In genomic region chr3R:4397403-4398079, dm6 we compare ENCODE assay signal across 1 fruit fly cellular context.
A peak's percentile ranks its signal among the peaks of the same experiment; 100 is the strongest.
TF ChIP-seq lines count a peak whose summit lies in the region.

TSS of gene CG9855 (minus strand) at chr3R:4397875.

TF ChIP-seq in whole organism, embryonic, 481 proteins besides CTCF, POLR2A, EP300 and RAD21 (continued from another document):
- peak; percentile 86 for TF ChIP-seq CG9797 (GFP tag; optimal IDR thresholded peaks at IDR 0.05; lab: Kevin White, UChicago)
- TF ChIP-seq CG2712 (tag; optimal IDR thresholded peaks at IDR 0.05; lab: Kevin White, UChicago): peak; percentile 32
- TF ChIP-seq CG3995 (GFP tag; optimal IDR thresholded peaks at IDR 0.05; lab: Kevin White, UChicago): peak; percentile 85
- peak; percentile 8 for TF ChIP-seq nerfin-1 (tag; optimal IDR thresholded peaks at IDR 0.05; lab: Kevin White, UChicago)
- peak; percentile 43 for TF ChIP-seq Dp (GFP tag; optimal IDR thresholded peaks at IDR 0.05; lab: Kevin White, UChicago)
- TF ChIP-seq Kr (GFP tag; optimal IDR thresholded peaks at IDR 0.05; lab: Kevin White, UChicago): no peak
- TF ChIP-seq CG3847 (GFP tag; IDR thresholded peaks at IDR 0.05; lab: Robert Waterston, UW): peak; percentile 16; the same call in 1 of the 2 replicates
- peak; percentile 24 for TF ChIP-seq CG8290 (GFP tag; optimal IDR thresholded peaks at IDR 0.05; lab: Kevin White, UChicago)
- peak in 1 of 2 experiments; percentile 20 for TF ChIP-seq CG8290 (tag; optimal IDR thresholded peaks at IDR 0.05; lab: Kevin White, UChicago)
- peak; percentile 17 for TF ChIP-seq Hmr (GFP tag; optimal IDR thresholded peaks at IDR 0.05; lab: Kevin White, UChicago)
- peak; percentile 63 for TF ChIP-seq CG1603 (tag; optimal IDR thresholded peaks at IDR 0.05; lab: Kevin White, UChicago)
- TF ChIP-seq Ets97D (GFP tag; optimal IDR thresholded peaks at IDR 0.05; lab: Kevin White, UChicago): peak; percentile 45
- TF ChIP-seq ase (GFP tag; IDR thresholded peaks at IDR 0.05; lab: Robert Waterston, UW): 0 out of 3 replicates have a peak, but pooled peaks have one; percentile 5
- TF ChIP-seq CG17186 (GFP tag; optimal IDR thresholded peaks at IDR 0.05; lab: Kevin White, UChicago): peak; percentile 26
- peak; percentile 39 for TF ChIP-seq CG8924 (tag; optimal IDR thresholded peaks at IDR 0.05; lab: Kevin White, UChicago)
- no peak for TF ChIP-seq Atf3 (GFP tag; optimal IDR thresholded peaks at IDR 0.05; lab: Kevin White, UChicago)
- peak; percentile 2 for TF ChIP-seq CG11504 (tag; optimal IDR thresholded peaks at IDR 0.05; lab: Kevin White, UChicago)
- peak; percentile 78 for TF ChIP-seq MBD-R2 (GFP tag; IDR thresholded peaks at IDR 0.05; lab: Robert Waterston, UW)
- peak; percentile 37 for TF ChIP-seq CG15601 (tag; optimal IDR thresholded peaks at IDR 0.05; lab: Kevin White, UChicago)
- TF ChIP-seq CG15514 (GFP tag; optimal IDR thresholded peaks at IDR 0.05; lab: Kevin White, UChicago): peak; percentile 62
- no peak for TF ChIP-seq zfh1 (GFP tag; IDR thresholded peaks at IDR 0.05; lab: Robert Waterston, UW)
- TF ChIP-seq Opbp (GFP tag; IDR thresholded peaks at IDR 0.05; lab: Robert Waterston, UW; ENCODE audit: partially characterized antibody): 0 out of 3 replicates have a peak, but pooled peaks have one; percentile 13
- peak; percentile 23 for TF ChIP-seq CoRest (tag; optimal IDR thresholded peaks at IDR 0.05; lab: Kevin White, UChicago)
- no peak for TF ChIP-seq Tbp (GFP tag; optimal IDR thresholded peaks at IDR 0.05; lab: Kevin White, UChicago)
- TF ChIP-seq Med (GFP tag; lab: Kevin White, UChicago): peak; percentile 61
- TF ChIP-seq pzg (GFP tag; optimal IDR thresholded peaks at IDR 0.05; lab: Kevin White, UChicago): peak; percentile 79
- peak; percentile 40 for TF ChIP-seq Sry-δ (GFP tag; optimal IDR thresholded peaks at IDR 0.05; lab: Kevin White, UChicago)
- peak; percentile 45 for TF ChIP-seq CG10267 (tag; optimal IDR thresholded peaks at IDR 0.05; lab: Kevin White, UChicago)
- TF ChIP-seq phol (tag; optimal IDR thresholded peaks at IDR 0.05; lab: Kevin White, UChicago): peak; percentile 32
- TF ChIP-seq CG30020 (tag; optimal IDR thresholded peaks at IDR 0.05; lab: Kevin White, UChicago): peak; percentile 84
- TF ChIP-seq CG12659 (GFP tag; optimal IDR thresholded peaks at IDR 0.05; lab: Kevin White, UChicago): peak; percentile 68
- TF ChIP-seq CG2875 (GFP tag; optimal IDR thresholded peaks at IDR 0.05; lab: Kevin White, UChicago): no peak
- TF ChIP-seq Fer1 (GFP tag; optimal IDR thresholded peaks at IDR 0.05; lab: Kevin White, UChicago): peak; percentile 8
- TF ChIP-seq Hr3 (GFP tag; optimal IDR thresholded peaks at IDR 0.05; lab: Kevin White, UChicago): peak; percentile 16
- TF ChIP-seq sens (GFP tag; lab: Kevin White, UChicago): peak; percentile 48
- peak; percentile 18 for TF ChIP-seq Sin3A (optimal IDR thresholded peaks at IDR 0.05; lab: Kevin White, UChicago)
- TF ChIP-seq Nf-YC (tag; optimal IDR thresholded peaks at IDR 0.05; lab: Kevin White, UChicago): peak; percentile 18
- peak; percentile 41; the same call in 1 of the 2 replicates for TF ChIP-seq Dref (GFP tag; IDR thresholded peaks at IDR 0.05; lab: Robert Waterston, UW)
- peak; percentile 48; the same call in 2 of the 3 replicates for TF ChIP-seq CG6791 (GFP tag; IDR thresholded peaks at IDR 0.05; lab: Robert Waterston, UW; ENCODE audit: partially characterized antibody)
- peak; percentile 50 for TF ChIP-seq CG17829 (tag; optimal IDR thresholded peaks at IDR 0.05; lab: Kevin White, UChicago)
- TF ChIP-seq Bgb (GFP tag; IDR thresholded peaks at IDR 0.05; lab: Robert Waterston, UW; ENCODE audit: partially characterized antibody): peak; percentile 13; the same call in 1 of the 2 replicates
- TF ChIP-seq stwl (tag; optimal IDR thresholded peaks at IDR 0.05; lab: Kevin White, UChicago): peak; percentile 81
- TF ChIP-seq knrl (GFP tag; IDR thresholded peaks at IDR 0.05; lab: Robert Waterston, UW; ENCODE audit: partially characterized antibody): 0 out of 3 replicates have a peak, but pooled peaks have one; percentile 11
- peak; percentile 33 for TF ChIP-seq CG13894 (tag; optimal IDR thresholded peaks at IDR 0.05; lab: Kevin White, UChicago)
- no peak for TF ChIP-seq jing (GFP tag; optimal IDR thresholded peaks at IDR 0.05; lab: Kevin White, UChicago)
- TF ChIP-seq BEAF-32 (GFP tag; optimal IDR thresholded peaks at IDR 0.05; lab: Kevin White, UChicago): peak; percentile 59
- TF ChIP-seq CG4617 (GFP tag; optimal IDR thresholded peaks at IDR 0.05; lab: Kevin White, UChicago; ENCODE audit: borderline replicate concordance): peak; percentile 83
- TF ChIP-seq Xrp1 (GFP tag; IDR thresholded peaks at IDR 0.05; lab: Robert Waterston, UW): no peak
- TF ChIP-seq otp (GFP tag; IDR thresholded peaks at IDR 0.05; lab: Robert Waterston, UW): no peak
- no peak for TF ChIP-seq CG10543 (GFP tag; optimal IDR thresholded peaks at IDR 0.05; lab: Kevin White, UChicago)
- peak; percentile 48; the same call in 1 of the 2 replicates for TF ChIP-seq CG13287 (GFP tag; IDR thresholded peaks at IDR 0.05; lab: Robert Waterston, UW; ENCODE audit: partially characterized antibody)
- TF ChIP-seq CG42726 (GFP tag; IDR thresholded peaks at IDR 0.05; lab: Robert Waterston, UW; ENCODE audit: partially characterized antibody): peak; percentile 24; the same call in 1 of the 2 replicates
- TF ChIP-seq CG33213 (GFP tag; optimal IDR thresholded peaks at IDR 0.05; lab: Kevin White, UChicago): peak; percentile 83
- peak; percentile 58 for TF ChIP-seq Lhr (GFP tag; optimal IDR thresholded peaks at IDR 0.05; lab: Kevin White, UChicago)
- TF ChIP-seq CG17385 (GFP tag; optimal IDR thresholded peaks at IDR 0.05; lab: Kevin White, UChicago): no peak
- TF ChIP-seq Dll (GFP tag; IDR thresholded peaks at IDR 0.05; lab: Robert Waterston, UW; ENCODE audit: partially characterized antibody): 0 out of 4 replicates have a peak, but pooled peaks have one; percentile 41
- TF ChIP-seq HmgZ (tag; optimal IDR thresholded peaks at IDR 0.05; lab: Kevin White, UChicago): peak; percentile 21
- peak; percentile 24 for TF ChIP-seq Elba2 (GFP tag; optimal IDR thresholded peaks at IDR 0.05; lab: Kevin White, UChicago)
- TF ChIP-seq Dip2 (GFP tag; IDR thresholded peaks at IDR 0.05; lab: Robert Waterston, UW): no peak
- TF ChIP-seq CG7928 (GFP tag; optimal IDR thresholded peaks at IDR 0.05; lab: Kevin White, UChicago): peak; percentile 66
- TF ChIP-seq hbn (GFP tag; IDR thresholded peaks at IDR 0.05; lab: Robert Waterston, UW; ENCODE audit: partially characterized antibody): peak; percentile 37; the same call in 1 of the 2 replicates
- no peak for TF ChIP-seq CG7271 (tag; optimal IDR thresholded peaks at IDR 0.05; lab: Kevin White, UChicago)
- no peak for TF ChIP-seq CG3407 (GFP tag; optimal IDR thresholded peaks at IDR 0.05; lab: Kevin White, UChicago)
- TF ChIP-seq CG10321 (GFP tag; IDR thresholded peaks at IDR 0.05; lab: Robert Waterston, UW): no peak
- TF ChIP-seq nmo (GFP tag; optimal IDR thresholded peaks at IDR 0.05; lab: Kevin White, UChicago): peak; percentile 39
- no peak for TF ChIP-seq vnd (GFP tag; IDR thresholded peaks at IDR 0.05; lab: Robert Waterston, UW; ENCODE audit: partially characterized antibody)
- peak; percentile 43 for TF ChIP-seq CG14710 (tag; optimal IDR thresholded peaks at IDR 0.05; lab: Kevin White, UChicago)
- TF ChIP-seq Fer3 (tag; optimal IDR thresholded peaks at IDR 0.05; lab: Kevin White, UChicago): no peak
- TF ChIP-seq YL-1 (GFP tag; optimal IDR thresholded peaks at IDR 0.05; lab: Kevin White, UChicago): peak; percentile 79
